Worm (Caenorhabditis elegans): ENCODE results near the gene odr-1.

ce11 chrX:13542236-13542635 lies 8.6 kb downstream of the odr-1 start, which contains the start of gene cah-4:
- no peak for TF ChIP-seq dpl-1 (GFP tag; optimal IDR thresholded peaks at IDR 0.05)
- TF ChIP-seq ceh-82 (tag; optimal IDR thresholded peaks at IDR 0.05), result no peak
- TF ChIP-seq T26A8.4 (GFP tag; IDR thresholded peaks at IDR 0.05), result no peak
- TF ChIP-seq lsy-2 (tag; optimal IDR thresholded peaks at IDR 0.05), result no peak
- no peak for TF ChIP-seq egl-27 (tag; optimal IDR thresholded peaks at IDR 0.05)
- TF ChIP-seq T20F7.1 (GFP tag; optimal IDR thresholded peaks at IDR 0.05), result no peak
- no peak for TF ChIP-seq snpc-4 (tag; optimal IDR thresholded peaks at IDR 0.05)
- TF ChIP-seq madf-5 (GFP tag; IDR thresholded peaks at IDR 0.05), result no peak
- no peak for TF ChIP-seq nhr-77 (tag; optimal IDR thresholded peaks at IDR 0.05)
- no peak for TF ChIP-seq D1046.2 (GFP tag; IDR thresholded peaks at IDR 0.05)
- no peak for TF ChIP-seq nhr-10 (tag; optimal IDR thresholded peaks at IDR 0.05)

Data from whole organism, L4 larva.